Fruit fly (Drosophila melanogaster) whole organism: Measurements from ENCODE around the gene qm.

Experiments used
- CG8478 ChIP-seq: fragments of >200 bp; optimal IDR thresholded peaks from 2 replicates; lab custom pipeline; 2018; ENCODE audit warnings: inconsistent platforms
- Dll ChIP-seq: fragments of >200 bp; optimal IDR thresholded peaks from 2 replicates; lab custom pipeline; 2017
- EcR ChIP-seq, 2 experiments: fragments of >200 bp; optimal IDR thresholded peaks; 2 replicates each; lab custom pipeline; 2017; ENCODE audit warnings: missing biosample characterization in 2 of 2, missing genetic modification characterization in 2 of 2, missing genetic modification reagents in 2 of 2
- pan ChIP-seq: fragments of >200 bp; optimal IDR thresholded peaks from 2 replicates; lab custom pipeline; 2017
- psq ChIP-seq: fragments of >200 bp; optimal IDR thresholded peaks from 2 replicates; lab custom pipeline; 2017
- usp ChIP-seq: fragments of >200 bp; optimal IDR thresholded peaks from 2 replicates; lab custom pipeline; 2017; ENCODE audit warnings: missing biosample characterization, missing genetic modification characterization, mixed read lengths

Gene qm

dm6 chr3L:7369543-7369942 is 21.4 kb downstream of the qm start, which contains the start of gene akirin:
Gene akirin (plus strand): TSS chr3L:7369843.
- TF ChIP-seq usp (no peak), Dll (no peak), EcR (GFP tag; optimal IDR thresholded peaks at IDR 0.05; lab: Kevin White, UChicago) (no peak), psq (lab: Kevin White, UChicago) (no peak), pan (no peak), CG8478 (lab: Kevin White, UChicago) (no peak)

dm6 chr3L:7370231-7370882 is 22.2 kb downstream of the qm start:
- TF ChIP-seq CG8478 (lab: Kevin White, UChicago) (peak; percentile 79), psq (lab: Kevin White, UChicago) (no peak), pan (no peak)

dm6 chr3L:7371290-7371689 is 23.2 kb downstream of the qm start:
- no peak for TF ChIP-seq Dll
- no peak for TF ChIP-seq EcR (GFP tag; optimal IDR thresholded peaks at IDR 0.05; lab: Kevin White, UChicago)

dm6 chr3L:7376151-7376550 is 28.0 kb downstream of the qm start:
- no peak for TF ChIP-seq usp
- no peak for TF ChIP-seq pan
- no peak for TF ChIP-seq Dll
- no peak for TF ChIP-seq CG8478 (lab: Kevin White, UChicago)
- TF ChIP-seq psq (lab: Kevin White, UChicago): no peak
- TF ChIP-seq EcR (GFP tag; optimal IDR thresholded peaks at IDR 0.05; lab: Kevin White, UChicago): no peak

- TF ChIP-seq usp (no peak), EcR (GFP tag; optimal IDR thresholded peaks at IDR 0.05; lab: Kevin White, UChicago) (no peak), Dll (no peak), psq (lab: Kevin White, UChicago) (no peak), CG8478 (lab: Kevin White, UChicago) (no peak), pan (no peak)
Observed at dm6 chr3L:7376830-7377229, 28.7 kb downstream of the qm start.

dm6 chr3L:7380395-7380794 is 32.3 kb downstream of the qm start:
- TF ChIP-seq EcR (GFP tag; optimal IDR thresholded peaks at IDR 0.05; lab: Kevin White, UChicago): no peak
- TF ChIP-seq usp: no peak
- no peak for TF ChIP-seq CG8478 (lab: Kevin White, UChicago)
- TF ChIP-seq pan: no peak
- no peak for TF ChIP-seq psq (lab: Kevin White, UChicago)
- no peak for TF ChIP-seq Dll

- TF ChIP-seq CG8478 (lab: Kevin White, UChicago) (no peak), Dll (no peak), pan (no peak), EcR (GFP tag; optimal IDR thresholded peaks at IDR 0.05; lab: Kevin White, UChicago) (no peak), psq (lab: Kevin White, UChicago) (no peak)
Observed at dm6 chr3L:7381359-7381976, 33.4 kb downstream of the qm start, which contains the start of the genes SMSr and smid. Gene SMSr (minus strand): TSS chr3L:7381474. Gene smid (plus strand): TSS chr3L:7381614.

dm6 chr3L:7387814-7388213 is 39.7 kb downstream of the qm start, which contains the start of gene CG8564:
Gene CG8564 (minus strand): TSS chr3L:7387914.
- TF ChIP-seq psq (lab: Kevin White, UChicago) (no peak), EcR (GFP tag; optimal IDR thresholded peaks at IDR 0.05; lab: Kevin White, UChicago) (no peak), usp (no peak), pan (no peak), Dll (no peak), CG8478 (lab: Kevin White, UChicago) (no peak)

- no peak for TF ChIP-seq CG8478 (lab: Kevin White, UChicago)
- TF ChIP-seq pan: no peak
- TF ChIP-seq Dll: no peak
- no peak for TF ChIP-seq usp
- no peak for TF ChIP-seq psq (lab: Kevin White, UChicago)
- TF ChIP-seq EcR (GFP tag; optimal IDR thresholded peaks at IDR 0.05; lab: Kevin White, UChicago): no peak
Observed at dm6 chr3L:7390004-7390403, 41.9 kb downstream of the qm start.

- no peak for TF ChIP-seq CG8478 (lab: Kevin White, UChicago)
- TF ChIP-seq EcR (GFP tag; optimal IDR thresholded peaks at IDR 0.05; lab: Kevin White, UChicago): no peak
- TF ChIP-seq pan: no peak
- no peak for TF ChIP-seq Dll
- TF ChIP-seq psq (lab: Kevin White, UChicago): no peak
- TF ChIP-seq usp: no peak
Observed at dm6 chr3L:7390442-7390841, 42.3 kb downstream of the qm start, which contains the start of gene CG8563. Gene CG8563 (plus strand): TSS chr3L:7390742.

dm6 chr3L:7396055-7396454 is 47.9 kb downstream of the qm start, which contains the start of gene CG32379:
Gene CG32379 (plus strand): TSS chr3L:7396355.
- TF ChIP-seq usp (no peak), CG8478 (lab: Kevin White, UChicago) (no peak), Dll (no peak), pan (no peak), psq (lab: Kevin White, UChicago) (no peak), EcR (GFP tag; optimal IDR thresholded peaks at IDR 0.05; lab: Kevin White, UChicago) (no peak)

- TF ChIP-seq EcR (GFP tag; optimal IDR thresholded peaks at IDR 0.05; lab: Kevin White, UChicago) (no peak), psq (lab: Kevin White, UChicago) (no peak), CG8478 (lab: Kevin White, UChicago) (no peak), pan (no peak), Dll (no peak), usp (no peak)
Observed at dm6 chr3L:7397979-7398378, 49.9 kb downstream of the qm start, which contains the start of gene CG8562. Gene CG8562 (plus strand): TSS chr3L:7398285.

- no peak for TF ChIP-seq usp
- no peak for TF ChIP-seq pan
- TF ChIP-seq Dll: no peak
- no peak for TF ChIP-seq CG8478 (lab: Kevin White, UChicago)
- TF ChIP-seq psq (lab: Kevin White, UChicago): no peak
- no peak for TF ChIP-seq EcR (GFP tag; optimal IDR thresholded peaks at IDR 0.05; lab: Kevin White, UChicago)
Observed at dm6 chr3L:7399770-7400169, 51.7 kb downstream of the qm start, which contains the start of gene CG18417. Gene CG18417 (plus strand): TSS chr3L:7400070.
